Fruit fly (Drosophila melanogaster) whole organism, prepupa: ENCODE data around the gene Rab9.

Experiments
- CG6854 ChIP-seq: fragments of 200-800 bp; sonication (Bioruptor generic); optimal IDR thresholded peaks from 2 replicates; lab custom pipeline; 2017; ENCODE audit warnings: missing biosample characterization, mild to moderate bottlenecking, missing genetic modification characterization
- Hr4 ChIP-seq: fragments of 200-800 bp; sonication (Bioruptor generic); optimal IDR thresholded peaks from 3 replicates; lab custom pipeline; 2016; ENCODE audit warnings: missing biosample characterization, missing genetic modification characterization
- Lpt ChIP-seq: fragments of 200-800 bp; sonication (Bioruptor generic); optimal IDR thresholded peaks from 3 replicates; lab custom pipeline; 2016; ENCODE audit warnings: missing biosample characterization, missing genetic modification characterization
- Sox102F ChIP-seq: fragments of 200-800 bp; sonication (Bioruptor generic); optimal IDR thresholded peaks from 2 replicates; lab custom pipeline; 2016; ENCODE audit warnings: missing biosample characterization, mild to moderate bottlenecking, missing genetic modification characterization
- eg ChIP-seq: fragments of 200-800 bp; sonication (Bioruptor generic); IDR thresholded peaks from 3 replicates; pipeline ENCODE4 v1.3.6; 2022; ENCODE audit warnings: missing biosample characterization, missing genetic modification characterization
- topi ChIP-seq: fragments of 200-800 bp; sonication (Bioruptor generic); optimal IDR thresholded peaks from 3 replicates; lab custom pipeline; 2016; ENCODE audit warnings: missing biosample characterization, missing genetic modification characterization

dm6 chr2L:19441339-19441738, 9.0 kb downstream of the Rab9 start:
- TF ChIP-seq eg (GFP tag; lab: Robert Waterston, UW) (peak; percentile 37; the same call in 1 of the 3 replicates), Hr4 (peak; percentile 12), Sox102F (GFP tag; lab: Kevin White, UChicago) (no peak), Lpt (GFP tag; lab: Kevin White, UChicago) (no peak), topi (GFP tag; lab: Kevin White, UChicago) (no peak), CG6854 (no peak)
